Worm (Caenorhabditis elegans): ENCODE measurements around the gene mod-1.
A peak's percentile ranks its signal among the peaks of the same experiment; 100 is the strongest.

Gene mod-1

DNA sequence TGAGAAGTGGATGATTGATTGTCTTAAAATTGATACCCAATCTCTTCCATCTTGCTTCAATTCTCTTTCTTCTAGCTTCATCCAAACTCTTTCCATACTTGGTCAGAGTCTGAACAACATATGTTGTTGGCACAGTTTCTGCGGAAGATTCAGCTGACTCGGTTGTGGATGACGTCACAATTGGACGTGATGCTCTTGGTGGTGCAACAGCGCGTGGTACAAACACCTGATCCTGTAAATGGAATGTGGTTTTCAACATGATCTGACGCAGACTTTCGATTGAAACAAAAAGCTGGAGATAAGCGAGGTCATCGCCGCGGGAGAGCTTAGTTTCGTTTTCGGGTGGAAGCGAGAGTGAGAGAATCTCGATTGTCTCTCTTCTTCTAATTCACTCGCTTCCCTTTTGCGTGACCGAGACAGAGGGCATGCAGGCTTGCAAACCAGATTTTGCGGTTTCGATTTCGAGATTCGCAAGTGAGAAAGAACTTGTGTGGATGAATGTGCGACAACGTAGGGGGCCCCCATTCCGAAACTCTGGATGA, 28.7 kb upstream of the mod-1 start:
- TF ChIP-seq jun-1 (tag; optimal IDR thresholded peaks at IDR 0.05): no peak
- TF ChIP-seq T20F7.1 (GFP tag; optimal IDR thresholded peaks at IDR 0.05): no peak
- TF ChIP-seq ceh-82 (tag; optimal IDR thresholded peaks at IDR 0.05): no peak
- no peak for TF ChIP-seq zfp-3 (GFP tag; conservative IDR thresholded peaks at IDR 0.05)
- TF ChIP-seq hlh-30 (tag; optimal IDR thresholded peaks at IDR 0.05; ENCODE audit: insufficient read depth): peak; percentile 71
- TF ChIP-seq F10B5.3 (tag; optimal IDR thresholded peaks at IDR 0.05): no peak
- no peak for TF ChIP-seq dmd-6 (GFP tag; IDR thresholded peaks at IDR 0.05)
- no peak for TF ChIP-seq nhr-11 (tag; optimal IDR thresholded peaks at IDR 0.05)
- peak; percentile 7 for TF ChIP-seq mxl-3 (GFP tag; optimal IDR thresholded peaks at IDR 0.05)
- TF ChIP-seq aha-1 (tag): peak; percentile 22
- TF ChIP-seq madf-9 (GFP tag; conservative IDR thresholded peaks at IDR 0.05): no peak

DNA sequence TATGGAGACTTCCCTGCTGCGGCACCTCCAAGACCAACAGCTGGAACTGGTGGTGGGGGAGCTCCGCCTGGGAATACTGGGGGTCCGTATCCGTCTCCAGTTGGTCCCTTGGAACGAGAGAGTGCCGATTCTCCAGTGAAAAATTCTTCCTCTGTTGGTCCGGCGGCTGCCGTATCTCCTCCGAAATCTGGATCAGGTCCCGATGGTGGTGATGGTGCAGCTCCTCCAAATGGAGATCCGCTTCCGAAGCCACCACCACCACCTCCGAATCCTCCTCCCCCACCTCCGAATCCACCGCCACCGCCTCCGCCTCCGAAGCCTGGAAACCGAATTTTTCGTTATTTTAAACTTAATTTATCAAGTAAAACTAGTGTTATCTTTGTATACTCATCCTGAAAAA, 26.6 kb upstream of the mod-1 start:
- TF ChIP-seq set-16 (GFP tag; IDR thresholded peaks at IDR 0.05) (peak; percentile 95), unc-62 (GFP tag; optimal IDR thresholded peaks at IDR 0.05 in 1 of 2) (peak in 1 of 2 experiments; percentile 42), unc-62 (tag; optimal IDR thresholded peaks at IDR 0.05) (no peak), tag-97 (GFP tag; IDR thresholded peaks at IDR 0.05) (no peak)

DNA sequence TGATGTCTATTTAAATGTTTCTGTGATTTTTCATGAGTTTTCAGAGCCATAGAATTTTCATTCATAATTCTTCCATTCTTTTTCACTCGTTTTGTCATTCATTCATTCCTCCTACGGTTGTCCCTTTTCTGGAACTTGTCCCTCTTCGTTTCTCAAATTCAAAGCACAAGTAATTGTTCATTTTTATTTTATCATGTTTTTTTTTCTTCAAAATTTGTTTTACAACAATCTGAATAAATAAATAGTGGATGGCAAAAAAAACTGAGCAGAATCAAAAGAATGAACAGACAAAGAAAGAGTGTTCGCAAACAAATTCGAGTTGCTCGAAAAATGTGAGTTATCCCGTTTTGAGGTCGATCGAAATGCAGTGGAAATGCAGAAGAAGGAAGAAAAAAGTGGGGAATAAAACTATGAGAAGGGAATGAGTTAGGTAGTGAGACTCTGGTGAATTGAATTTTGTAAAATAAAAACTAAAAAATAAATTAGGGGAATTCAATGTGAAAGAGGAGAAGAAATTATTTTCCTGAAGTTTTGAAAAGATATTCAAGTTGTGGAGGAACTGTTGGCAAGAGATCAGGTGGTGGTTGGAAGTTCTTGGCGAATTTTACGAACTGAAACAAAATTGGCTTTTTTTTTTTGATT, 25.7 kb upstream of the mod-1 start:
- TF ChIP-seq zip-11 (GFP tag; IDR thresholded peaks at IDR 0.05) (no peak), zfp-3 (GFP tag; conservative IDR thresholded peaks at IDR 0.05) (peak; percentile 88), lin-29 (GFP tag; IDR thresholded peaks at IDR 0.05) (peak; percentile 38; the same call in 1 of the 2 replicates), nhr-25 (tag; optimal IDR thresholded peaks at IDR 0.05; ENCODE audit: borderline replicate concordance, insufficient read depth) (peak; percentile 12), daf-19 (GFP tag; conservative IDR thresholded peaks at IDR 0.05) (0 out of 2 replicates have a peak, but pooled peaks have one; percentile 29), nhr-10 (tag; optimal IDR thresholded peaks at IDR 0.05) (no peak), mep-1 (tag; optimal IDR thresholded peaks at IDR 0.05) (peak; percentile 44), dmd-6 (GFP tag; IDR thresholded peaks at IDR 0.05) (0 out of 2 replicates have a peak, but pooled peaks have one; percentile 14), sdz-12 (GFP tag; optimal IDR thresholded peaks at IDR 0.05) (peak; percentile 54), php-3 (GFP tag; IDR thresholded peaks at IDR 0.05) (0 out of 2 replicates have a peak, but pooled peaks have one; percentile 48), daf-12 (tag; optimal IDR thresholded peaks at IDR 0.05) (no peak), Y5F2A.4 (GFP tag; optimal IDR thresholded peaks at IDR 0.05) (peak; percentile 55), nhr-237 (tag; optimal IDR thresholded peaks at IDR 0.05) (no peak), hmg-1.1 (GFP tag; IDR thresholded peaks at IDR 0.05) (0 out of 2 replicates have a peak, but pooled peaks have one; percentile 13), fkh-10 (GFP tag; optimal IDR thresholded peaks at IDR 0.05) (no peak), arid-1 (GFP tag; conservative IDR thresholded peaks at IDR 0.05) (peak; percentile 53; the same call in 1 of the 2 replicates), aha-1 (tag) (peak; percentile 87), nhr-42 (GFP tag; IDR thresholded peaks at IDR 0.05) (0 out of 2 replicates have a peak, but pooled peaks have one; percentile 41), dve-1 (tag; optimal IDR thresholded peaks at IDR 0.05; ENCODE audit: insufficient read depth) (peak; percentile 37), ctbp-1 (GFP tag; IDR thresholded peaks at IDR 0.05) (peak; percentile 43; the same call in 1 of the 2 replicates), gei-8 (GFP tag; optimal IDR thresholded peaks at IDR 0.05) (no peak), lin-38 (GFP tag; IDR thresholded peaks at IDR 0.05) (peak; percentile 29; the same call in 1 of the 2 replicates), dmd-8 (GFP tag; IDR thresholded peaks at IDR 0.05) (no peak), vab-7 (GFP tag; IDR thresholded peaks at IDR 0.05) (0 out of 2 replicates have a peak, but pooled peaks have one; percentile 13), nhr-102 (tag; optimal IDR thresholded peaks at IDR 0.05) (no peak), zip-2 (tag; optimal IDR thresholded peaks at IDR 0.05) (peak; percentile 55), ama-1 (optimal IDR thresholded peaks at IDR 0.05) (peak; percentile 59), ztf-7 (tag; optimal IDR thresholded peaks at IDR 0.05) (no peak), zag-1 (tag; optimal IDR thresholded peaks at IDR 0.05) (no peak), rbr-2 (tag; optimal IDR thresholded peaks at IDR 0.05) (peak; percentile 11), lim-7 (GFP tag; IDR thresholded peaks at IDR 0.05) (0 out of 2 replicates have a peak, but pooled peaks have one; percentile 35), Y48G9A.11 (GFP tag; IDR thresholded peaks at IDR 0.05) (no peak), ceh-32 (tag; optimal IDR thresholded peaks at IDR 0.05; ENCODE audit: poor library complexity) (no peak), hlh-11 (tag; optimal IDR thresholded peaks at IDR 0.05) (peak; percentile 47)
